Worm (Caenorhabditis elegans): ENCODE data around the gene soap-1.

soap-1 gene

DNA sequence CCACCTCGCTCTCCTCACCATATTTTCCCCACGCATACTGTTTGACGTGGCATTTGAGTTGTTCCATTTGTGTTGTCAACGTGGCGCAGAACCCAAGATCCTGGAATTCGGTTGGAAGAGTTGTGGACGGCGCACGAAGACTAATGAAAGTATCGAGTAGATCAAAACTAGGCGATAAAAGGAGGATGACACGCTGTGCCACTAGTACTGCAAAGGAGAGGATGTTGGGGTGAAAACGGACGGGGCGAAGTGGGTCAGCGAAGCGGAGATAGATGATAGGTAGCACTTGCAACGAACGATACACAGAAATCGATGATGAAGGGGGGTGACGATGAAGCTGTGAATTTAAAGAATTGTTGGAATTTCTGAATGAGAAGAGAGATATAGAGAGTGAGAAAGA, 32.2 kb upstream of the soap-1 start, which contains the start of gene C05C8.7:
Gene C05C8.7, minus strand, starts transcription at position 100 of the 400 bp plus-strand sequence.
- TF ChIP-seq fkh-3 (tag; optimal IDR thresholded peaks at IDR 0.05), result no peak
- TF ChIP-seq snpc-3.4 (tag; optimal IDR thresholded peaks at IDR 0.05), result no peak
- TF ChIP-seq nhr-179 (tag; optimal IDR thresholded peaks at IDR 0.05), result no peak
- no peak for TF ChIP-seq F23B12.7 (tag; optimal IDR thresholded peaks at IDR 0.05; ENCODE audit: insufficient read depth)
- TF ChIP-seq B0035.1 (tag; optimal IDR thresholded peaks at IDR 0.05), result no peak
- TF ChIP-seq lin-54 (GFP tag; optimal IDR thresholded peaks at IDR 0.05), result no peak
- TF ChIP-seq C17E4.6 (GFP tag; IDR thresholded peaks at IDR 0.05), result no peak
- no peak for TF ChIP-seq bed-2 (GFP tag; IDR thresholded peaks at IDR 0.05)
- no peak for TF ChIP-seq pbrm-1 (GFP tag; IDR thresholded peaks at IDR 0.05)
- no peak for TF ChIP-seq pha-4 (tag; optimal IDR thresholded peaks at IDR 0.05)

DNA sequence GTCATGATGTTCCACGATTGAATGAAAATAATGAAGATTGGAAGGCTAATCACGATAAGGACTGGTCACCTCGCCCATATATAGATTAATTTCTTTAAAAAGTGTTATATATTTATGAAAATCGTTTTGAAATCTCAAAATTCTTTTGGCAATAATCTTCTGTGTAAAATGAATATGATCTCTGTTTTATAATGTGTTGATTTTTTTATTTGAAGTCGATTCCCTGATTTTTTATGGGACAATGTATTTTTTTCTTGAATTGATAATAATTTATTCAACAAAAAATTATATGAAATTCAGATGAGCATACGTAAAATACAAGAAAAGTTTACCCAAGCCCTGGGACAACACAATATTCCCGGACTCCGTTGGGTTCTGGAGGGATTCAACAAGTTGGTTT, 24.8 kb upstream of the soap-1 start, which contains the start of gene C05C8.1:
Gene C05C8.1, plus strand, starts transcription at position 301 of the 400 bp plus-strand sequence.
- no peak for TF ChIP-seq hsf-1 (GFP tag; IDR thresholded peaks at IDR 0.05)
- no peak for TF ChIP-seq sdz-38 (tag; optimal IDR thresholded peaks at IDR 0.05)
- TF ChIP-seq pha-4 (tag; optimal IDR thresholded peaks at IDR 0.05), result no peak
- TF ChIP-seq hmg-20 (GFP tag; IDR thresholded peaks at IDR 0.05), result no peak
- no peak for TF ChIP-seq F37B4.10 (GFP tag; IDR thresholded peaks at IDR 0.05)
- no peak for TF ChIP-seq cebp-1 (GFP tag; IDR thresholded peaks at IDR 0.05)
- no peak for TF ChIP-seq cebp-1 (tag; optimal IDR thresholded peaks at IDR 0.05)
- TF ChIP-seq pbrm-1 (GFP tag; IDR thresholded peaks at IDR 0.05), result no peak
- no peak for TF ChIP-seq ccch-3 (GFP tag; optimal IDR thresholded peaks at IDR 0.05)
- TF ChIP-seq madf-3 (GFP tag; IDR thresholded peaks at IDR 0.05), result no peak
- TF ChIP-seq Y56A3A.18 (GFP tag; IDR thresholded peaks at IDR 0.05), result no peak
- no peak for TF ChIP-seq hlh-26 (GFP tag; conservative IDR thresholded peaks at IDR 0.05)
- no peak for TF ChIP-seq sptf-2 (GFP tag; optimal IDR thresholded peaks at IDR 0.05)
- no peak for TF ChIP-seq mcd-1 (GFP tag; IDR thresholded peaks at IDR 0.05)
- TF ChIP-seq aptf-3 (GFP tag; IDR thresholded peaks at IDR 0.05), result no peak
- no peak for TF ChIP-seq tlf-1 (GFP tag; optimal IDR thresholded peaks at IDR 0.05)

DNA sequence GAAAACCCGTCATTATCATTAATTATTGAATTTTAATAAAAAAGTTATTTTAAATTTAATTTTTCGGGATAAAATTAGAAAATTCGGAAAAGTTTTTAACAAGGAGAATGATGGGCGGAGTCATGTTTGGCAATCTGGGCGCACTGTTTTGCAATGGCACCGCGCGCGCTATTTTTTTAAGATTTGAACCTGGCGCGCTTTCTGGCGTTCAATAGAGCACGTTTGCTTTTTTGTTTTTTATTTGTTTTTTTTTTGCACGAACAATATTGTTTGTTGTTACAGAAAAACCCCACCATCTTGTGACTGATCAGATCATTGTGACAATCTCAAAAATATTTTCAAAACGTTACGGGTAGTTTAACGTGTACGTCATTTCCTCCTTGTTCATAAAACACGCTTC, 22.4 kb upstream of the soap-1 start, which contains the start of gene hyls-1:
Gene hyls-1, plus strand, starts transcription at position 249 of the 400 bp plus-strand sequence.
- TF ChIP-seq Y79H2A.3 (GFP tag; conservative IDR thresholded peaks at IDR 0.05) (no peak), hmg-1.2 (GFP tag; IDR thresholded peaks at IDR 0.05) (peak; percentile 61), ztf-18 (tag; optimal IDR thresholded peaks at IDR 0.05) (peak; percentile 53), attf-6 (GFP tag; IDR thresholded peaks at IDR 0.05) (0 out of 2 replicates have a peak, but pooled peaks have one; percentile 20), lin-40 (tag; optimal IDR thresholded peaks at IDR 0.05) (peak; percentile 72), Y67H2A.10 (GFP tag; conservative IDR thresholded peaks at IDR 0.05) (peak; percentile 55; the same call in 1 of the 2 replicates), mel-28 (tag; optimal IDR thresholded peaks at IDR 0.05; ENCODE audit: borderline replicate concordance) (peak; percentile 5), cebp-1 (GFP tag; IDR thresholded peaks at IDR 0.05) (no peak), cebp-1 (tag; optimal IDR thresholded peaks at IDR 0.05) (peak; percentile 71), ZK185.1 (tag; optimal IDR thresholded peaks at IDR 0.05; ENCODE audit: poor library complexity, severe bottlenecking) (peak; percentile 72), madf-6 (GFP tag; IDR thresholded peaks at IDR 0.05) (peak; percentile 88), hsf-1 (GFP tag; IDR thresholded peaks at IDR 0.05) (peak; percentile 70), snpc-4 (GFP tag; optimal IDR thresholded peaks at IDR 0.05) (no peak), snpc-4 (tag; optimal IDR thresholded peaks at IDR 0.05) (peak in 3 of 4 experiments; percentile 45 to 60 (median 45)), pbrm-1 (GFP tag; IDR thresholded peaks at IDR 0.05) (peak; percentile 84), chd-7 (tag; optimal IDR thresholded peaks at IDR 0.05) (no peak), lsl-1 (GFP tag; optimal IDR thresholded peaks at IDR 0.05) (peak; percentile 60), ztf-28 (GFP tag; IDR thresholded peaks at IDR 0.05) (no peak), pha-4 (tag; optimal IDR thresholded peaks at IDR 0.05) (peak; percentile 74), F52B5.7 (tag; optimal IDR thresholded peaks at IDR 0.05) (no peak), mxl-1 (tag; optimal IDR thresholded peaks at IDR 0.05) (no peak), ekl-4 (GFP tag; IDR thresholded peaks at IDR 0.05) (peak; percentile 63), dox-1 (GFP tag; IDR thresholded peaks at IDR 0.05) (peak; percentile 76), egrh-3 (GFP tag; IDR thresholded peaks at IDR 0.05) (no peak), nhr-80 (tag; optimal IDR thresholded peaks at IDR 0.05) (peak; percentile 19), K12H6.12 (tag; optimal IDR thresholded peaks at IDR 0.05) (peak; percentile 3), Y95B8A.8 (GFP tag; IDR thresholded peaks at IDR 0.05) (no peak)
